Worm (Caenorhabditis elegans) whole organism, midembryonic: ENCODE measurements around the gene pals-40.
"Not testable (repeated sequence)": the region's sequence is repeated elsewhere in the genome, so short reads cannot be mapped to it uniquely, and the experiment has no call there.

Experiments used
- T22C8.4 ChIP-seq: fragments of 200-800 bp; sonication (Bioruptor generic); IDR thresholded peaks from 2 replicates; pipeline ENCODE4 v1.3.6; 2022; ENCODE audit warnings: missing genetic modification characterization, missing compliant biosample characterization
- cog-1 ChIP-seq: sonication (generic microtip); optimal IDR thresholded peaks from 2 replicates; lab custom pipeline; 2016; ENCODE audit warnings: missing genetic modification characterization, missing compliant biosample characterization
- flt-1 ChIP-seq: fragments of 200-800 bp; sonication (Bioruptor generic); IDR thresholded peaks from 2 replicates; pipeline ENCODE4 v1.3.6; 2022; ENCODE audit warnings: missing genetic modification characterization, missing compliant biosample characterization
- klf-2 ChIP-seq: fragments of 200-800 bp; sonication (Bioruptor generic); conservative IDR thresholded peaks from 2 replicates; pipeline ENCODE4 v1.3.6; 2022; ENCODE audit warnings: missing genetic modification reagents, missing genetic modification characterization, missing compliant biosample characterization
- med-1 ChIP-seq: sonication (generic microtip); optimal IDR thresholded peaks from 2 replicates; lab custom pipeline; 2017; ENCODE audit warnings: missing genetic modification characterization, mild to moderate bottlenecking, missing compliant biosample characterization, antibody characterized with exemption, missing genetic modification reagents; ENCODE audit not compliant: insufficient read depth
- ref-1 ChIP-seq: fragments of 200-800 bp; sonication (Bioruptor generic); conservative IDR thresholded peaks from 2 replicates; pipeline ENCODE4 v1.3.6; 2022; ENCODE audit warnings: missing genetic modification reagents, missing genetic modification characterization, missing compliant biosample characterization
- tab-1 ChIP-seq: fragments of 200-800 bp; sonication (Bioruptor generic); IDR thresholded peaks from 2 replicates; pipeline ENCODE4 v1.3.6; 2022; ENCODE audit warnings: missing genetic modification characterization, missing compliant biosample characterization
- ztf-23 ChIP-seq: fragments of 200-800 bp; sonication (Bioruptor generic); IDR thresholded peaks from 2 replicates; pipeline ENCODE4 v1.3.6; 2022; ENCODE audit warnings: missing genetic modification reagents, missing genetic modification characterization, missing compliant biosample characterization
- ztf-29 ChIP-seq: fragments of 200-800 bp; sonication (Bioruptor generic); IDR thresholded peaks from 2 replicates; pipeline ENCODE4 v1.3.6; 2022; ENCODE audit warnings: missing genetic modification reagents, missing genetic modification characterization, missing compliant biosample characterization

The pals-40 gene

ce11 chrIII:1391752-1392151 lies 13.9 kb upstream of the pals-40 start, which contains the start of gene pals-17:
TSS of gene pals-17 (minus strand) at chrIII:1391852.
- TF ChIP-seq klf-2 (GFP tag; lab: Robert Waterston, UW) (no peak), tab-1 (no peak), ztf-23 (GFP tag; lab: Robert Waterston, UW) (no peak), cog-1 (tag; lab: Kevin White, UChicago) (no peak), ref-1 (no peak)

- no peak for TF ChIP-seq cog-1 (tag; lab: Kevin White, UChicago)
- TF ChIP-seq flt-1 (GFP tag; lab: Robert Waterston, UW), result no peak
- no peak for TF ChIP-seq ref-1
- TF ChIP-seq tab-1, result no peak
- no peak for TF ChIP-seq ztf-29 (GFP tag; lab: Robert Waterston, UW)
- TF ChIP-seq T22C8.4 (GFP tag; lab: Robert Waterston, UW), result no peak
- TF ChIP-seq klf-2 (GFP tag; lab: Robert Waterston, UW), result no peak
- no peak for TF ChIP-seq ztf-23 (GFP tag; lab: Robert Waterston, UW)
- TF ChIP-seq med-1 (GFP tag; lab: Kevin White, UChicago), result no peak
Measured at ce11 chrIII:1389988-1390387, 12.2 kb upstream of the pals-40 start.

ce11 chrIII:1388274-1389058 lies 10.7 kb upstream of the pals-40 start, which contains the start of gene pals-20:
TSS of gene pals-20 (minus strand) at chrIII:1388324.
- TF ChIP-seq tab-1 (no peak), T22C8.4 (GFP tag; lab: Robert Waterston, UW) (no peak), flt-1 (GFP tag; lab: Robert Waterston, UW) (no peak), ztf-23 (GFP tag; lab: Robert Waterston, UW) (no peak), klf-2 (GFP tag; lab: Robert Waterston, UW) (no peak), ref-1 (no peak), cog-1 (tag; lab: Kevin White, UChicago) (no peak), ztf-29 (GFP tag; lab: Robert Waterston, UW) (no peak), med-1 (GFP tag; lab: Kevin White, UChicago) (no peak)

- TF ChIP-seq tab-1, result no peak
- no peak for TF ChIP-seq flt-1 (GFP tag; lab: Robert Waterston, UW)
- TF ChIP-seq ref-1, result no peak
- no peak for TF ChIP-seq ztf-29 (GFP tag; lab: Robert Waterston, UW)
- no peak for TF ChIP-seq ztf-23 (GFP tag; lab: Robert Waterston, UW)
- TF ChIP-seq cog-1 (tag; lab: Kevin White, UChicago), result no peak
- no peak for TF ChIP-seq T22C8.4 (GFP tag; lab: Robert Waterston, UW)
- TF ChIP-seq klf-2 (GFP tag; lab: Robert Waterston, UW), result no peak
- no peak for TF ChIP-seq med-1 (GFP tag; lab: Kevin White, UChicago)
Measured at ce11 chrIII:1384694-1385093, 6.9 kb upstream of the pals-40 start.

ce11 chrIII:1384092-1384491 lies 6.3 kb upstream of the pals-40 start, which contains the start of the genes fbxa-138 and Y82E9BR.5:
TSS of gene fbxa-138 (minus strand) at chrIII:1384252.
TSS of gene Y82E9BR.5 (plus strand) at chrIII:1384370.
- no peak for TF ChIP-seq klf-2 (GFP tag; lab: Robert Waterston, UW)
- TF ChIP-seq ref-1, result no peak
- no peak for TF ChIP-seq cog-1 (tag; lab: Kevin White, UChicago)
- no peak for TF ChIP-seq ztf-29 (GFP tag; lab: Robert Waterston, UW)
- TF ChIP-seq ztf-23 (GFP tag; lab: Robert Waterston, UW), result no peak
- TF ChIP-seq med-1 (GFP tag; lab: Kevin White, UChicago), result no peak
- TF ChIP-seq T22C8.4 (GFP tag; lab: Robert Waterston, UW), result no peak

- no peak for TF ChIP-seq ztf-23 (GFP tag; lab: Robert Waterston, UW)
- no peak for TF ChIP-seq T22C8.4 (GFP tag; lab: Robert Waterston, UW)
- no peak for TF ChIP-seq ztf-29 (GFP tag; lab: Robert Waterston, UW)
- no peak for TF ChIP-seq flt-1 (GFP tag; lab: Robert Waterston, UW)
- no peak for TF ChIP-seq cog-1 (tag; lab: Kevin White, UChicago)
- TF ChIP-seq ref-1, result no peak
- TF ChIP-seq klf-2 (GFP tag; lab: Robert Waterston, UW), result no peak
- TF ChIP-seq med-1 (GFP tag; lab: Kevin White, UChicago), result no peak
- no peak for TF ChIP-seq tab-1
Measured at ce11 chrIII:1383483-1383882, 5.7 kb upstream of the pals-40 start.

ce11 chrIII:1380535-1381274 lies 2.9 kb upstream of the pals-40 start, which contains the start of the genes pals-21 and Y82E9BR.6:
TSS of gene pals-21 (minus strand) at chrIII:1380635.
TSS of gene Y82E9BR.6 (plus strand) at chrIII:1381224.
- TF ChIP-seq ztf-29 (GFP tag; lab: Robert Waterston, UW) (no peak), cog-1 (tag; lab: Kevin White, UChicago) (no peak)

ce11 chrIII:1375491-1375890 lies 2.3 kb downstream of the pals-40 start, which contains the start of gene Y82E9BR.10:
TSS of gene Y82E9BR.10 (minus strand) at chrIII:1375591.
- TF ChIP-seq tab-1; ztf-29 (GFP tag; lab: Robert Waterston, UW); flt-1 (GFP tag; lab: Robert Waterston, UW): not testable (repeated sequence)

- no peak for TF ChIP-seq med-1 (GFP tag; lab: Kevin White, UChicago)
- TF ChIP-seq ztf-29 (GFP tag; lab: Robert Waterston, UW), result no peak
- no peak for TF ChIP-seq flt-1 (GFP tag; lab: Robert Waterston, UW)
- TF ChIP-seq klf-2 (GFP tag; lab: Robert Waterston, UW), result no peak
- TF ChIP-seq cog-1 (tag; lab: Kevin White, UChicago), result no peak
- TF ChIP-seq ztf-23 (GFP tag; lab: Robert Waterston, UW), result no peak
- TF ChIP-seq T22C8.4 (GFP tag; lab: Robert Waterston, UW), result no peak
- TF ChIP-seq tab-1, result no peak
- no peak for TF ChIP-seq ref-1
Measured at ce11 chrIII:1374355-1374807, 3.4 kb downstream of the pals-40 start, which contains the start of gene Y82E9BR.20. TSS of gene Y82E9BR.20 (plus strand) at chrIII:1374405.
